Fruit fly (Drosophila melanogaster) whole organism, embryonic: ENCODE results near the gene RhoGAPp190.
A peak's percentile ranks its signal among the peaks of the same experiment; 100 is the strongest.

Source experiments
- Abd-B ChIP-seq: fragments of 200-800 bp; sonication (Bioruptor generic); optimal IDR thresholded peaks from 2 replicates; lab custom pipeline; 2018; ENCODE audit warnings: missing biosample characterization, mild to moderate bottlenecking, missing genetic modification characterization, moderate library complexity
- BtbVII ChIP-seq: fragments of 200-800 bp; sonication (Bioruptor generic); optimal IDR thresholded peaks from 3 replicates; lab custom pipeline; 2017; ENCODE audit warnings: missing biosample characterization, mild to moderate bottlenecking, missing genetic modification characterization
- Bteb2 ChIP-seq: fragments of 200-800 bp; sonication (Bioruptor generic); optimal IDR thresholded peaks from 2 replicates; lab custom pipeline; 2016; ENCODE audit warnings: missing biosample characterization, missing genetic modification characterization
- CG10462 ChIP-seq: fragments of 200-800 bp; sonication (Bioruptor generic); optimal IDR thresholded peaks from 2 replicates; lab custom pipeline; 2016; ENCODE audit warnings: missing biosample characterization, missing genetic modification characterization
- CG10565 ChIP-seq: fragments of 200-800 bp; sonication (Bioruptor generic); optimal IDR thresholded peaks from 3 replicates; lab custom pipeline; 2016; ENCODE audit warnings: missing biosample characterization, mild to moderate bottlenecking, missing genetic modification characterization
- CG11247 ChIP-seq: fragments of 200-800 bp; sonication (Bioruptor generic); IDR thresholded peaks from 2 replicates; pipeline ENCODE4 v1.3.6; 2022; ENCODE audit warnings: missing biosample characterization, missing genetic modification characterization
- CG12744 ChIP-seq: fragments of 200-800 bp; sonication (Bioruptor generic); optimal IDR thresholded peaks from 2 replicates; lab custom pipeline; 2016; ENCODE audit warnings: missing biosample characterization, missing genetic modification characterization
- CG2120 ChIP-seq: fragments of 200-800 bp; sonication (Bioruptor generic); optimal IDR thresholded peaks from 3 replicates; lab custom pipeline; 2016; ENCODE audit warnings: missing biosample characterization, missing genetic modification characterization
- CG2712 ChIP-seq: fragments of 200-800 bp; optimal IDR thresholded peaks from 3 replicates; lab custom pipeline; 2019; ENCODE audit warnings: missing biosample characterization, mild to moderate bottlenecking, missing genetic modification characterization, moderate library complexity
- CG3065 ChIP-seq: fragments of 200-800 bp; sonication (Bioruptor generic); optimal IDR thresholded peaks from 2 replicates; lab custom pipeline; 2016; ENCODE audit warnings: missing biosample characterization, missing genetic modification characterization
- CG32772 ChIP-seq: fragments of 200-800 bp; sonication (Bioruptor generic); IDR thresholded peaks from 2 replicates; pipeline ENCODE4 v1.3.6; 2022; ENCODE audit warnings: missing biosample characterization, missing genetic modification characterization
- CG3726 ChIP-seq: fragments of 200-800 bp; sonication (Bioruptor generic); IDR thresholded peaks from 3 replicates; pipeline ENCODE4, ENCODE4 v1.3.6; 2022; ENCODE audit warnings: missing biosample characterization, missing genetic modification characterization
- CG3995 ChIP-seq: fragments of 200-800 bp; sonication (Bioruptor generic); optimal IDR thresholded peaks from 3 replicates; lab custom pipeline; 2016; ENCODE audit warnings: missing biosample characterization, missing genetic modification characterization
- CG4730 ChIP-seq: fragments of 200-800 bp; sonication (Bioruptor generic); IDR thresholded peaks from 2 replicates; pipeline ENCODE4 v1.3.6; 2022; ENCODE audit warnings: missing biosample characterization, missing genetic modification characterization
- CG6765 ChIP-seq: fragments of 200-800 bp; sonication (Bioruptor generic); optimal IDR thresholded peaks from 3 replicates; lab custom pipeline; 2017; ENCODE audit warnings: missing biosample characterization, mild to moderate bottlenecking, missing genetic modification characterization
- CG8359 ChIP-seq: fragments of 200-800 bp; sonication (Bioruptor generic); optimal IDR thresholded peaks from 2 replicates; lab custom pipeline; 2017; ENCODE audit warnings: missing biosample characterization, mild to moderate bottlenecking, missing genetic modification characterization, borderline replicate concordance
- CG9437 ChIP-seq: fragments of 200-800 bp; sonication (Bioruptor generic); optimal IDR thresholded peaks from 2 replicates; lab custom pipeline; 2018; ENCODE audit warnings: missing biosample characterization, mild to moderate bottlenecking, missing genetic modification characterization
- CG9797 ChIP-seq: fragments of 200-800 bp; sonication (Bioruptor generic); optimal IDR thresholded peaks from 3 replicates; lab custom pipeline; 2018; ENCODE audit warnings: missing biosample characterization, mild to moderate bottlenecking, missing genetic modification characterization
- CrebB ChIP-seq: fragments of 200-800 bp; sonication (Bioruptor generic); optimal IDR thresholded peaks from 3 replicates; lab custom pipeline; 2018; ENCODE audit warnings: missing biosample characterization, mild to moderate bottlenecking, missing genetic modification characterization
- Dad ChIP-seq: fragments of 200-800 bp; sonication (Bioruptor generic); optimal IDR thresholded peaks from 3 replicates; lab custom pipeline; 2016; ENCODE audit warnings: missing biosample characterization, missing genetic modification characterization
- E2f2 ChIP-seq: fragments of 200-800 bp; sonication (Bioruptor generic); IDR thresholded peaks from 2 replicates; pipeline ENCODE4 v1.3.6; 2022; ENCODE audit warnings: missing biosample characterization, missing genetic modification characterization
- Elba2 ChIP-seq: fragments of 200-800 bp; sonication (Bioruptor generic); optimal IDR thresholded peaks from 3 replicates; lab custom pipeline; 2016; ENCODE audit warnings: missing biosample characterization, missing genetic modification characterization
- GATAe ChIP-seq: fragments of 200-800 bp; sonication (Bioruptor generic); conservative IDR thresholded peaks from 2 replicates; pipeline ENCODE4 v1.3.6; 2022; ENCODE audit warnings: missing biosample characterization, missing genetic modification characterization
- HLH3B ChIP-seq: fragments of 200-800 bp; sonication (Bioruptor generic); IDR thresholded peaks from 2 replicates; pipeline ENCODE4 v1.3.6; 2022; ENCODE audit warnings: missing biosample characterization, missing genetic modification characterization
- MESR4 ChIP-seq: fragments of 200-800 bp; sonication (Bioruptor generic); optimal IDR thresholded peaks from 2 replicates; lab custom pipeline; 2018; ENCODE audit warnings: missing biosample characterization, mild to moderate bottlenecking, missing genetic modification characterization, moderate library complexity
- Mes4 ChIP-seq: fragments of 200-800 bp; sonication (Bioruptor generic); optimal IDR thresholded peaks from 2 replicates; lab custom pipeline; 2016; ENCODE audit warnings: missing biosample characterization, missing genetic modification characterization
- Nf-YC ChIP-seq: fragments of 200-800 bp; optimal IDR thresholded peaks from 3 replicates; lab custom pipeline; 2019; ENCODE audit warnings: missing biosample characterization, mild to moderate bottlenecking, missing genetic modification characterization, moderate library complexity
- Optix ChIP-seq: fragments of 200-800 bp; sonication (Bioruptor generic); IDR thresholded peaks from 3 replicates; pipeline ENCODE4 v1.3.6; 2022; ENCODE audit warnings: missing biosample characterization, missing genetic modification characterization
- PHDP ChIP-seq: fragments of 200-800 bp; sonication (Bioruptor generic); optimal IDR thresholded peaks from 3 replicates; lab custom pipeline; 2018; ENCODE audit warnings: missing biosample characterization, mild to moderate bottlenecking, missing genetic modification characterization, moderate library complexity
- Ravus ChIP-seq: fragments of 200-800 bp; sonication (Bioruptor generic); IDR thresholded peaks from 2 replicates; pipeline ENCODE4 v1.3.6; 2022; ENCODE audit warnings: missing biosample characterization, missing genetic modification characterization
- Rfx ChIP-seq: fragments of 200-800 bp; sonication (Bioruptor generic); IDR thresholded peaks from 2 replicates; pipeline ENCODE4 v1.3.6; 2022; ENCODE audit warnings: missing biosample characterization, missing genetic modification characterization
- YL-1 ChIP-seq: fragments of 200-800 bp; sonication (Bioruptor generic); optimal IDR thresholded peaks from 3 replicates; lab custom pipeline; 2017; ENCODE audit warnings: missing biosample characterization, mild to moderate bottlenecking, missing genetic modification characterization
- bbx ChIP-seq: fragments of 200-800 bp; sonication (Bioruptor generic); IDR thresholded peaks from 2 replicates; pipeline ENCODE4 v1.3.6; 2022; ENCODE audit warnings: missing biosample characterization, missing genetic modification characterization; ENCODE audit not compliant: partially characterized antibody
- bcd ChIP-seq: fragments of 200-800 bp; sonication (Bioruptor generic); optimal IDR thresholded peaks from 2 replicates; lab custom pipeline; 2017; ENCODE audit warnings: missing biosample characterization, mild to moderate bottlenecking, missing genetic modification characterization
- btn ChIP-seq: fragments of 200-800 bp; sonication (Bioruptor generic); optimal IDR thresholded peaks from 2 replicates; lab custom pipeline; 2016; ENCODE audit warnings: missing biosample characterization, missing genetic modification characterization
- cad ChIP-seq: fragments of >200 bp; optimal IDR thresholded peaks from 2 replicates; lab custom pipeline; 2017; ENCODE audit warnings: missing biosample characterization, missing genetic modification characterization
- corto ChIP-seq: fragments of 200-800 bp; sonication (Bioruptor generic); optimal IDR thresholded peaks from 2 replicates; lab custom pipeline; 2016; ENCODE audit warnings: missing biosample characterization, mild to moderate bottlenecking, missing genetic modification characterization, moderate library complexity
- dimm ChIP-seq: fragments of 200-800 bp; sonication (Bioruptor generic); IDR thresholded peaks from 2 replicates; pipeline ENCODE4 v1.3.6; 2022; ENCODE audit warnings: missing biosample characterization, missing genetic modification characterization
- dmrt11E ChIP-seq: fragments of 200-800 bp; sonication (Bioruptor generic); optimal IDR thresholded peaks from 3 replicates; lab custom pipeline; 2018; ENCODE audit warnings: missing biosample characterization, mild to moderate bottlenecking, missing genetic modification characterization, moderate library complexity
- fd96Cb ChIP-seq: fragments of 200-800 bp; sonication (Bioruptor generic); optimal IDR thresholded peaks from 2 replicates; lab custom pipeline; 2018; ENCODE audit warnings: missing biosample characterization, mild to moderate bottlenecking, missing genetic modification characterization, moderate library complexity
- nmo ChIP-seq: fragments of 200-800 bp; sonication (Bioruptor generic); optimal IDR thresholded peaks from 2 replicates; lab custom pipeline; 2018; ENCODE audit warnings: missing biosample characterization, mild to moderate bottlenecking, missing genetic modification characterization, moderate library complexity
- onecut ChIP-seq: fragments of 200-800 bp; sonication (Bioruptor generic); IDR thresholded peaks from 2 replicates; pipeline ENCODE4 v1.3.6; 2022; ENCODE audit warnings: missing biosample characterization, missing genetic modification characterization
- phol ChIP-seq: fragments of 200-800 bp; sonication (Bioruptor generic); optimal IDR thresholded peaks from 3 replicates; lab custom pipeline; 2018; ENCODE audit warnings: missing biosample characterization, mild to moderate bottlenecking, missing genetic modification characterization, moderate library complexity
- pzg ChIP-seq: fragments of 200-800 bp; sonication (Bioruptor generic); optimal IDR thresholded peaks from 3 replicates; lab custom pipeline; 2018; ENCODE audit warnings: missing biosample characterization, mild to moderate bottlenecking, missing genetic modification characterization, moderate library complexity
- scrt ChIP-seq: fragments of 200-800 bp; sonication (Bioruptor generic); optimal IDR thresholded peaks from 2 replicates; lab custom pipeline; 2018; ENCODE audit warnings: missing biosample characterization, mild to moderate bottlenecking, missing genetic modification characterization, moderate library complexity
- slou ChIP-seq: fragments of 200-800 bp; sonication (Bioruptor generic); optimal IDR thresholded peaks from 3 replicates; lab custom pipeline; 2016; ENCODE audit warnings: missing biosample characterization, missing genetic modification characterization
- sna ChIP-seq: fragments of 200-800 bp; sonication (Bioruptor generic); IDR thresholded peaks from 2 replicates; pipeline ENCODE4 v1.3.6; 2022; ENCODE audit warnings: missing biosample characterization, missing genetic modification characterization; ENCODE audit not compliant: partially characterized antibody
- sr ChIP-seq: fragments of 200-800 bp; sonication (Bioruptor generic); IDR thresholded peaks from 3 replicates; pipeline ENCODE4 v1.3.6; 2022; ENCODE audit warnings: missing biosample characterization, missing genetic modification characterization
- tup ChIP-seq: fragments of 200-800 bp; sonication (Bioruptor generic); optimal IDR thresholded peaks from 2 replicates; lab custom pipeline; 2016; ENCODE audit warnings: missing biosample characterization, mild to moderate bottlenecking, missing genetic modification characterization, moderate library complexity
- wek ChIP-seq: fragments of 200-800 bp; sonication (Bioruptor generic); optimal IDR thresholded peaks from 3 replicates; lab custom pipeline; 2018; ENCODE audit warnings: missing biosample characterization, mild to moderate bottlenecking, missing genetic modification characterization, moderate library complexity
- zfh2 ChIP-seq: fragments of 200-800 bp; sonication (Bioruptor generic); optimal IDR thresholded peaks from 2 replicates; lab custom pipeline; 2016; ENCODE audit warnings: missing biosample characterization, missing genetic modification characterization

The RhoGAPp190 gene

DNA sequence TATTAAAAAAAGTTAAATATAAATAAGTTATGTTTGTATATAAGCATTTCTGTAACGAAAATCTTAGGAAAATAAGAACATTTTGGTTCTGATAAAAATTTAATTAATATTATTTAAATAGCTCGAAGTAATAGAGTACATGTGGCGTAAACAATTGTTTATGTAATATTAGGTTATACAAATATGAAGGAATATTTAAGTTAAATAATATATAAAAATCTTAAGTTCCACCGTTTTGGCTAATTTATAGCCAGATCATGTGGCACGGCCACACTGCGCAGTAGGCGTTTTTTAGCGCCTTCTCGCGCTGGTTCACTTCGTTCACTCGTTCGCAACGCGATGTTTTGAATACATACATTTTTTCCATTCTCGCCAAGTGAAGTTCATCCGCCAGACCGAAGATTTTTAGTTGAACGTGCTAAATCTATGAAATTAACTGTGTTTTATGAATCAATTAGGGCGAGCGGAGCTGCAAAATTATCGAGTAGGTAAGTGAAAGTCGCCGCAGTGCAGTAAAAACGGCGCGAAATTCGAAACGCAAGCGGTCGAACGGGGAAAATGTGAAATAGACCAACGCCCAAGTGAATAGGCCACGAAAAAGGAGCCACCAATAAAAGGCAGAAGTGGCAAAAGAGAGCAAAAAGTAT lies 4.8 kb upstream of the RhoGAPp190 start, which contains the start of gene beta-Spec (continued):
- TF ChIP-seq CG2712 (tag; lab: Kevin White, UChicago) (peak; percentile 21), CG2120 (no peak), pzg (GFP tag; lab: Kevin White, UChicago) (peak; percentile 28), CG10565 (GFP tag; lab: Kevin White, UChicago) (no peak), Optix (GFP tag; lab: Robert Waterston, UW) (no peak), Dad (GFP tag; lab: Kevin White, UChicago) (no peak), CG9797 (GFP tag; lab: Kevin White, UChicago) (peak; percentile 43), dimm (GFP tag; lab: Robert Waterston, UW) (no peak), Nf-YC (peak; percentile 22), HLH3B (GFP tag; lab: Robert Waterston, UW) (no peak), CG12744 (GFP tag; lab: Kevin White, UChicago) (no peak), CG6765 (GFP tag; lab: Kevin White, UChicago) (no peak), cad (GFP tag; lab: Kevin White, UChicago) (no peak), MESR4 (peak; percentile 85), BtbVII (GFP tag; lab: Kevin White, UChicago) (no peak), bbx (GFP tag; lab: Robert Waterston, UW) (0 out of 2 replicates have a peak, but pooled peaks have one; percentile 25), CG10462 (GFP tag; lab: Kevin White, UChicago) (no peak), sr (GFP tag; lab: Robert Waterston, UW) (no peak), Elba2 (GFP tag; lab: Kevin White, UChicago) (no peak), CG11247 (no peak), GATAe (no peak), Bteb2 (GFP tag; lab: Kevin White, UChicago) (no peak), PHDP (no peak), bcd (GFP tag; lab: Kevin White, UChicago) (no peak), CG32772 (GFP tag; lab: Robert Waterston, UW) (no peak), zfh2 (GFP tag; lab: Kevin White, UChicago) (no peak), tup (GFP tag; lab: Kevin White, UChicago) (no peak), Abd-B (GFP tag; lab: Kevin White, UChicago) (peak; percentile 20), Rfx (GFP tag; lab: Robert Waterston, UW) (peak; percentile 39; the same call in 1 of the 2 replicates), wek (no peak), E2f2 (0 out of 2 replicates have a peak, but pooled peaks have one; percentile 18), dmrt11E (tag; lab: Kevin White, UChicago) (peak; percentile 4), CG3726 (GFP tag; lab: Robert Waterston, UW) (no peak), CG4730 (GFP tag; lab: Robert Waterston, UW) (no peak), CG3065 (GFP tag; lab: Kevin White, UChicago) (no peak), btn (GFP tag; lab: Kevin White, UChicago) (no peak), phol (tag; lab: Kevin White, UChicago) (peak; percentile 18), Ravus (GFP tag; lab: Robert Waterston, UW) (no peak), CG3995 (GFP tag; lab: Kevin White, UChicago) (no peak), corto (GFP tag; lab: Kevin White, UChicago) (no peak), Mes4 (GFP tag; lab: Kevin White, UChicago) (no peak), onecut (no peak), CrebB (no peak), fd96Cb (tag; lab: Kevin White, UChicago) (no peak), sna (no peak), scrt (no peak), CG8359 (GFP tag; lab: Kevin White, UChicago) (no peak), nmo (peak; percentile 5), CG9437 (GFP tag; lab: Kevin White, UChicago) (no peak), YL-1 (peak; percentile 80), slou (GFP tag; lab: Kevin White, UChicago) (no peak)
